Fruit fly (Drosophila melanogaster) whole organism, adult: ENCODE data around the gene CG34292.

ENCODE experiments used
- CG5204 ChIP-seq: fragments of 200-800 bp; sonication (Bioruptor generic); optimal IDR thresholded peaks from 2 replicates; lab custom pipeline; 2016; ENCODE audit warnings: missing biosample characterization, missing genetic modification characterization
- CG7101 ChIP-seq: fragments of 200-800 bp; sonication (Bioruptor generic); optimal IDR thresholded peaks from 2 replicates; lab custom pipeline; 2018; ENCODE audit warnings: missing biosample characterization, mild to moderate bottlenecking, missing genetic modification characterization, moderate library complexity
- Hr96 ChIP-seq: fragments of 200-800 bp; sonication (Bioruptor generic); optimal IDR thresholded peaks from 2 replicates; lab custom pipeline; 2016; ENCODE audit warnings: missing biosample characterization, missing genetic modification characterization

DNA sequence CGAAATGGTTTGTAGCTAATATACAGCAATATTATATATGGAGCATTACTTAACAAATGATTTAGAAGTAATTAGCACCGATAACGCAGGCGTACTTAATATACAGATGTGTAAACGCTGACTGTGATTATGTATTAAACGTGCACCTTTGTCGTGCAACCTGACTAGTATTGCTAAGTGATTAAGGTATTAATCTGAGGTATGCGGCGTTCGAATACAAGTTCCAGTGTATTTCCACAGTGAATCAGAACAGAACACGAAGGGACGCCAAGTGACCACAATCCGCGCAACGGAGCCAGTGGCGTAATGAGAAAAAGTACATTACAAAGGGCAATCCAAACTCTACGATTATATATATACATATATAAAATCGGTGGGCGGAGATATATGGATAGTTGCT lies 2.1 kb downstream of the CG34292 start, which contains the start of gene Nep5:
- no peak for TF ChIP-seq CG7101 (tag; lab: Kevin White, UChicago)
- TF ChIP-seq CG5204 = no peak
- no peak for TF ChIP-seq Hr96
